Worm (Caenorhabditis elegans): ENCODE results near the gene R04B3.1.

- TF ChIP-seq hlh-30 (tag; optimal IDR thresholded peaks at IDR 0.05; ENCODE audit: insufficient read depth): no peak
- TF ChIP-seq sox-4 (tag; optimal IDR thresholded peaks at IDR 0.05): no peak
- TF ChIP-seq npax-4 (tag; optimal IDR thresholded peaks at IDR 0.05): no peak
- no peak for TF ChIP-seq rnt-1 (tag; optimal IDR thresholded peaks at IDR 0.05)
- no peak for TF ChIP-seq ama-1 (optimal IDR thresholded peaks at IDR 0.05)
- TF ChIP-seq ref-2 (tag; optimal IDR thresholded peaks at IDR 0.05): no peak
- no peak for TF ChIP-seq fkh-10 (GFP tag; optimal IDR thresholded peaks at IDR 0.05)
- TF ChIP-seq sox-2 (GFP tag; IDR thresholded peaks at IDR 0.05): no peak
- no peak for TF ChIP-seq ceh-2 (tag; optimal IDR thresholded peaks at IDR 0.05)
- TF ChIP-seq pha-4 (tag; optimal IDR thresholded peaks at IDR 0.05): no peak
These were observed 7.1 kb downstream of the R04B3.1 start for ce11 chrX:2464064-2464463.
